Worm (Caenorhabditis elegans): ENCODE measurements around the gene fbxa-36.

ce11 chrIII:1249111-1249583 lies 43.9 kb downstream of the fbxa-36 start, which contains the start of the genes fbxa-76 and fbxa-77:
- TF ChIP-seq hmg-4 (GFP tag; optimal IDR thresholded peaks at IDR 0.05): no peak
- TF ChIP-seq ceh-36 (tag; optimal IDR thresholded peaks at IDR 0.05): no peak
